Worm (Caenorhabditis elegans) whole organism, L4 larva: ENCODE measurements around the gene obr-2.

Experiments
- R02D3.7 ChIP-seq: fragments of 150-350 bp; sonication (generic microtip); optimal IDR thresholded peaks from 3 replicates; lab custom pipeline; 2014; ENCODE audit warnings: missing biosample characterization, missing genetic modification characterization
- T26A8.4 ChIP-seq: fragments of 200-800 bp; sonication (Bioruptor generic); IDR thresholded peaks from 2 replicates; pipeline ENCODE4 v1.3.6; 2022; ENCODE audit warnings: missing genetic modification characterization, missing compliant biosample characterization
- Y5F2A.4 ChIP-seq: fragments of 200-800 bp; sonication (Bioruptor generic); optimal IDR thresholded peaks from 2 replicates; lab custom pipeline; 2018; ENCODE audit warnings: mild to moderate bottlenecking, missing genetic modification characterization, missing compliant biosample characterization
- aha-1 ChIP-seq: fragments of 150-350 bp; peaks from one replicate; lab custom pipeline; 2014; ENCODE audit warnings: missing biosample characterization, missing genetic modification characterization
- aly-2 ChIP-seq: sonication (generic microtip); optimal IDR thresholded peaks from 2 replicates; lab custom pipeline; 2018; ENCODE audit warnings: missing biosample characterization, missing genetic modification characterization
- ama-1 ChIP-seq: fragments of 150-350 bp; optimal IDR thresholded peaks from 2 replicates; lab custom pipeline; 2014; ENCODE audit warnings: inconsistent platforms, mixed read lengths
- ceh-44 ChIP-seq: fragments of 200-800 bp; sonication (Bioruptor generic); IDR thresholded peaks from 2 replicates; pipeline ENCODE4 v1.3.6; 2022; ENCODE audit warnings: missing genetic modification reagents, missing genetic modification characterization, missing compliant biosample characterization
- ceh-62 ChIP-seq: sonication (generic microtip); optimal IDR thresholded peaks from 2 replicates; lab custom pipeline; 2017; ENCODE audit warnings: missing biosample characterization, missing genetic modification characterization
- ctbp-1 ChIP-seq: fragments of 200-800 bp; sonication (Bioruptor generic); IDR thresholded peaks from 2 replicates; pipeline ENCODE4 v1.3.6; 2022; ENCODE audit warnings: missing genetic modification reagents, missing genetic modification characterization, missing compliant biosample characterization
- daf-12 ChIP-seq: fragments of 150-350 bp; optimal IDR thresholded peaks from 2 replicates; lab custom pipeline; 2014; ENCODE audit warnings: missing biosample characterization, missing genetic modification reagents, missing genetic modification characterization
- dmd-6 ChIP-seq: fragments of 200-800 bp; sonication (Bioruptor generic); IDR thresholded peaks from 2 replicates; pipeline ENCODE4 v1.3.6; 2022; ENCODE audit warnings: missing genetic modification reagents, missing genetic modification characterization, missing compliant biosample characterization
- dmd-8 ChIP-seq: fragments of 200-800 bp; sonication (Bioruptor generic); IDR thresholded peaks from 2 replicates; pipeline ENCODE4 v1.3.6; 2022; ENCODE audit warnings: missing genetic modification characterization, missing compliant biosample characterization
- dpl-1 ChIP-seq: fragments of 150-350 bp; optimal IDR thresholded peaks from 2 replicates; lab custom pipeline; 2014; ENCODE audit warnings: missing biosample characterization, missing genetic modification reagents, missing genetic modification characterization
- dve-1 ChIP-seq: sonication (generic microtip); optimal IDR thresholded peaks from 2 replicates; lab custom pipeline; 2017; ENCODE audit warnings: antibody characterized with exemption, mild to moderate bottlenecking, missing genetic modification characterization, missing compliant biosample characterization; ENCODE audit not compliant: insufficient read depth
- egl-27 ChIP-seq: sonication (generic microtip); optimal IDR thresholded peaks from 3 replicates; lab custom pipeline; 2017; ENCODE audit warnings: missing biosample characterization, missing genetic modification reagents, missing genetic modification characterization
- fkh-10 ChIP-seq: fragments of 150-350 bp; optimal IDR thresholded peaks from 2 replicates; lab custom pipeline; 2014; ENCODE audit warnings: missing biosample characterization, missing genetic modification reagents, missing genetic modification characterization
- fos-1 ChIP-seq: fragments of 150-350 bp; optimal IDR thresholded peaks from 2 replicates; lab custom pipeline; 2014; ENCODE audit warnings: missing biosample characterization, missing genetic modification characterization
- hif-1 ChIP-seq, 2 experiments: sonication (generic microtip); optimal IDR thresholded peaks; 2 replicates each; lab custom pipeline; 2016 to 2017; ENCODE audit warnings: missing compliant biosample characterization in 2 of 2, missing genetic modification characterization in 2 of 2, missing genetic modification reagents in 2 of 2, missing genotype in 2 of 2, mild to moderate bottlenecking in 1 of 2
- hlh-30 ChIP-seq: sonication (generic microtip); optimal IDR thresholded peaks from 2 replicates; lab custom pipeline; 2017; ENCODE audit warnings: antibody characterized with exemption, mild to moderate bottlenecking, missing genetic modification characterization, missing compliant biosample characterization; ENCODE audit not compliant: insufficient read depth
- lin-13 ChIP-seq: fragments of 150-350 bp; optimal IDR thresholded peaks from 2 replicates; lab custom pipeline; 2014; ENCODE audit warnings: missing biosample characterization, missing genetic modification reagents, missing genetic modification characterization
- lin-15B ChIP-seq: fragments of 150-350 bp; sonication (generic microtip); optimal IDR thresholded peaks from 3 replicates; lab custom pipeline; 2014; ENCODE audit warnings: missing biosample characterization, missing genetic modification characterization
- lin-39 ChIP-seq: fragments of 150-350 bp; optimal IDR thresholded peaks from 2 replicates; lab custom pipeline; 2014; ENCODE audit warnings: missing biosample characterization, missing genetic modification reagents, missing genetic modification characterization
- lir-3 ChIP-seq: sonication (generic microtip); optimal IDR thresholded peaks from 2 replicates; lab custom pipeline; 2016; ENCODE audit warnings: mild to moderate bottlenecking, missing genetic modification characterization, missing compliant biosample characterization
- lsy-2 ChIP-seq, 2 experiments: fragments of 150-350 bp in 1 of 2; sonication (generic microtip) in 1 of 2; optimal IDR thresholded peaks; 2 replicates each; lab custom pipeline; 2014 to 2017; ENCODE audit warnings: missing biosample characterization in 2 of 2, missing genetic modification characterization in 2 of 2
- madf-5 ChIP-seq, 2 experiments: fragments of 200-800 bp; sonication (Bioruptor generic); IDR thresholded peaks; 2 replicates each; pipeline ENCODE4 v1.3.6; 2022; ENCODE audit warnings: missing compliant biosample characterization in 2 of 2, missing genetic modification characterization in 2 of 2
- mdl-1 ChIP-seq, 2 experiments: fragments of 150-350 bp in 1 of 2; sonication (generic microtip) in 1 of 2; optimal IDR thresholded peaks; 2 replicates each; lab custom pipeline; 2014 to 2017; ENCODE audit warnings: missing biosample characterization in 2 of 2, missing genetic modification characterization in 2 of 2
- mdt-29 ChIP-seq: fragments of 200-800 bp; sonication (Bioruptor generic); IDR thresholded peaks from 2 replicates; pipeline ENCODE4 v1.3.6; 2022; ENCODE audit warnings: missing genetic modification reagents, missing genetic modification characterization, missing compliant biosample characterization
- mep-1 ChIP-seq: fragments of 150-350 bp; sonication (generic microtip); optimal IDR thresholded peaks from 3 replicates; lab custom pipeline; 2014; ENCODE audit warnings: missing biosample characterization, missing genetic modification characterization
- mes-2 ChIP-seq: sonication (generic microtip); optimal IDR thresholded peaks from 2 replicates; lab custom pipeline; 2016; ENCODE audit warnings: missing genotype, mild to moderate bottlenecking, missing genetic modification characterization, missing compliant biosample characterization; ENCODE audit not compliant: poor library complexity, severe bottlenecking
- mxl-3 ChIP-seq: fragments of 200-800 bp; sonication (Bioruptor generic); optimal IDR thresholded peaks from 2 replicates; lab custom pipeline; 2018; ENCODE audit warnings: mild to moderate bottlenecking, missing genetic modification characterization, missing compliant biosample characterization
- nhr-111 ChIP-seq: fragments of 200-800 bp; sonication (Bioruptor generic); optimal IDR thresholded peaks from 2 replicates; lab custom pipeline; 2018; ENCODE audit warnings: mild to moderate bottlenecking, missing genetic modification characterization, missing compliant biosample characterization
- nhr-237 ChIP-seq: sonication (generic microtip); optimal IDR thresholded peaks from 2 replicates; lab custom pipeline; 2017; ENCODE audit warnings: missing biosample characterization, missing genetic modification characterization
- nhr-48 ChIP-seq: sonication (generic microtip); optimal IDR thresholded peaks from 2 replicates; lab custom pipeline; 2016; ENCODE audit warnings: mild to moderate bottlenecking, missing genetic modification characterization, missing compliant biosample characterization
- nhr-6 ChIP-seq: fragments of 150-350 bp; optimal IDR thresholded peaks from 2 replicates; lab custom pipeline; 2014; ENCODE audit warnings: missing biosample characterization, missing genetic modification characterization
- nhr-76 ChIP-seq: fragments of 150-350 bp; optimal IDR thresholded peaks from 2 replicates; lab custom pipeline; 2014; ENCODE audit warnings: missing biosample characterization, missing genetic modification characterization
- pqm-1 ChIP-seq: sonication (generic microtip); optimal IDR thresholded peaks from 2 replicates; lab custom pipeline; 2017; ENCODE audit warnings: missing biosample characterization, missing genetic modification characterization
- set-16 ChIP-seq: fragments of 200-800 bp; sonication (Bioruptor generic); IDR thresholded peaks from 2 replicates; pipeline ENCODE4 v1.3.6; 2022; ENCODE audit warnings: missing genetic modification reagents, missing genetic modification characterization, missing compliant biosample characterization
- skn-1 ChIP-seq: fragments of 150-350 bp; optimal IDR thresholded peaks from 2 replicates; lab custom pipeline; 2014; ENCODE audit warnings: missing biosample characterization, missing genetic modification characterization
- snpc-4 ChIP-seq: fragments of 150-350 bp; optimal IDR thresholded peaks from 2 replicates; lab custom pipeline; 2014; ENCODE audit warnings: missing biosample characterization, missing genetic modification characterization
- tra-1 ChIP-seq: fragments of 200-800 bp; sonication (Bioruptor generic); IDR thresholded peaks from 2 replicates; pipeline ENCODE4 v1.3.6; 2022; ENCODE audit warnings: missing genetic modification reagents, missing genetic modification characterization, missing compliant biosample characterization
- unc-62 ChIP-seq, 3 experiments: fragments of 150-350 bp in 1 of 3; sonication (generic microtip); optimal IDR thresholded peaks in 2 of 3; peaks in 1 of 3; 1 replicate in 1 of 3; 2 replicates in 2 of 3; lab custom pipeline; 2014 to 2017; ENCODE audit warnings: missing biosample characterization in 3 of 3, missing genetic modification characterization in 3 of 3, missing genetic modification reagents in 3 of 3, missing genotype in 1 of 3
- vab-7 ChIP-seq: fragments of 200-800 bp; sonication (Bioruptor generic); IDR thresholded peaks from 2 replicates; pipeline ENCODE4 v1.3.6; 2022; ENCODE audit warnings: missing genetic modification reagents, missing genetic modification characterization, missing compliant biosample characterization
- zfp-2 ChIP-seq: sonication (generic microtip); optimal IDR thresholded peaks from 2 replicates; lab custom pipeline; 2016; ENCODE audit warnings: mild to moderate bottlenecking, missing genetic modification characterization, missing compliant biosample characterization
- zip-11 ChIP-seq: fragments of 200-800 bp; sonication (Bioruptor generic); IDR thresholded peaks from 2 replicates; pipeline ENCODE4 v1.3.6; 2022; ENCODE audit warnings: missing genetic modification characterization, missing compliant biosample characterization
- zip-2 ChIP-seq: fragments of 150-350 bp; optimal IDR thresholded peaks from 2 replicates; lab custom pipeline; 2014; ENCODE audit warnings: missing biosample characterization, missing genetic modification characterization
- ztf-7 ChIP-seq: fragments of 150-350 bp; optimal IDR thresholded peaks from 2 replicates; lab custom pipeline; 2014; ENCODE audit warnings: missing biosample characterization, missing genetic modification characterization

The obr-2 gene

ce11 chrV:15002184-15002690 is 11.8 kb downstream of the obr-2 start, which contains the start of the genes fib-1 and mut-15 (continued):
- TF ChIP-seq mes-2 (tag; lab: Kevin White, UChicago): peak; percentile 96
- TF ChIP-seq nhr-111 (GFP tag; lab: Kevin White, UChicago): no peak
- TF ChIP-seq aly-2 (tag; lab: Kevin White, UChicago): no peak
- no peak for TF ChIP-seq lir-3 (tag; lab: Kevin White, UChicago)
- TF ChIP-seq dpl-1 (GFP tag; lab: Kevin White, UChicago): peak; percentile 81
- peak; percentile 44 for TF ChIP-seq nhr-48
- no peak for TF ChIP-seq nhr-237
- peak; percentile 60; the same call in 1 of the 2 replicates for TF ChIP-seq vab-7 (GFP tag; lab: Robert Waterston, UW)
- TF ChIP-seq mep-1 (tag; lab: Kevin White, UChicago): peak; percentile 96
- TF ChIP-seq nhr-76 (tag; lab: Kevin White, UChicago): no peak
- peak; percentile 78 for TF ChIP-seq mxl-3
- peak; percentile 71; the same call in 1 of the 2 replicates for TF ChIP-seq T26A8.4
- TF ChIP-seq unc-62 (GFP tag; optimal IDR thresholded peaks at IDR 0.05 in 1 of 2; lab: Kevin White, UChicago): peak in 1 of 2 experiments; percentile 99
- TF ChIP-seq unc-62 (tag; optimal IDR thresholded peaks at IDR 0.05; lab: Kevin White, UChicago): no peak
- no peak for TF ChIP-seq daf-12
- no peak for TF ChIP-seq ceh-62
- TF ChIP-seq pqm-1 (tag; lab: Kevin White, UChicago): no peak
- peak; percentile 77 for TF ChIP-seq hlh-30 (tag; lab: Kevin White, UChicago)
- peak; percentile 75 for TF ChIP-seq ceh-44 (GFP tag; lab: Robert Waterston, UW)
- no peak for TF ChIP-seq madf-5 (GFP tag; IDR thresholded peaks at IDR 0.05; lab: Robert Waterston, UW)
- peak; percentile 86 for TF ChIP-seq fkh-10
- peak; percentile 54 for TF ChIP-seq egl-27 (tag; lab: Kevin White, UChicago)
- TF ChIP-seq, all 104 proteins: peak for 53

- peak; percentile 90 for TF ChIP-seq set-16
- no peak for TF ChIP-seq lin-13 (GFP tag; lab: Kevin White, UChicago)
- no peak for TF ChIP-seq zip-11 (GFP tag; lab: Robert Waterston, UW)
- no peak for TF ChIP-seq zfp-2 (tag; lab: Kevin White, UChicago)
- TF ChIP-seq fkh-10: no peak
- no peak for TF ChIP-seq skn-1 (tag; lab: Kevin White, UChicago)
- TF ChIP-seq lin-39 (tag; lab: Kevin White, UChicago): no peak
- no peak for TF ChIP-seq mdt-29 (GFP tag; lab: Robert Waterston, UW)
- no peak for TF ChIP-seq lin-15B (tag; lab: Kevin White, UChicago)
- TF ChIP-seq mdl-1 (tag; optimal IDR thresholded peaks at IDR 0.05; lab: Kevin White, UChicago): no peak
- TF ChIP-seq aha-1 (tag; lab: Kevin White, UChicago): peak; percentile 99
- no peak for TF ChIP-seq T26A8.4
These were observed 12.5 kb downstream of the obr-2 start for ce11 chrV:15001536-15001935.

ce11 chrV:15000055-15000704 is 13.9 kb downstream of the obr-2 start, which contains the start of gene rps-16:
Gene rps-16 (minus strand): TSS chrV:15000541.
- TF ChIP-seq madf-5 (GFP tag; IDR thresholded peaks at IDR 0.05; lab: Robert Waterston, UW) (0 out of 4 replicates have a peak, but pooled peaks of 1 of the 2 experiments have one; percentile 38), ztf-7 (tag; lab: Kevin White, UChicago) (no peak), zip-2 (tag; lab: Kevin White, UChicago) (no peak), dve-1 (tag; lab: Kevin White, UChicago) (no peak), lsy-2 (tag; optimal IDR thresholded peaks at IDR 0.05; lab: Kevin White, UChicago) (no peak), lin-13 (GFP tag; lab: Kevin White, UChicago) (peak; percentile 38), ama-1 (lab: Kevin White, UChicago) (no peak), daf-12 (no peak), R02D3.7 (tag; lab: Kevin White, UChicago) (no peak), fos-1 (tag; lab: Kevin White, UChicago) (no peak), nhr-6 (tag; lab: Kevin White, UChicago) (no peak), ceh-44 (GFP tag; lab: Robert Waterston, UW) (no peak), lir-3 (tag; lab: Kevin White, UChicago) (no peak), set-16 (peak; percentile 40; the same call in 1 of the 2 replicates), unc-62 (GFP tag; optimal IDR thresholded peaks at IDR 0.05 in 1 of 2; lab: Kevin White, UChicago) (peak in 1 of 2 experiments; percentile 81), unc-62 (tag; optimal IDR thresholded peaks at IDR 0.05; lab: Kevin White, UChicago) (no peak), hlh-30 (tag; lab: Kevin White, UChicago) (no peak), snpc-4 (tag; lab: Kevin White, UChicago) (no peak), hif-1 (tag; optimal IDR thresholded peaks at IDR 0.05; lab: Kevin White, UChicago) (no peak), vab-7 (GFP tag; lab: Robert Waterston, UW) (no peak), ctbp-1 (GFP tag; lab: Robert Waterston, UW) (peak; percentile 65; the same call in 1 of the 2 replicates), dmd-6 (GFP tag; lab: Robert Waterston, UW) (no peak), Y5F2A.4 (GFP tag; lab: Kevin White, UChicago) (peak; percentile 47), dmd-8 (GFP tag; lab: Robert Waterston, UW) (no peak), tra-1 (GFP tag; lab: Robert Waterston, UW) (no peak)
